Fruit fly (Drosophila melanogaster) whole organism: ENCODE results near the gene CG11842.

Experiments
- CG8478 ChIP-seq: fragments of >200 bp; optimal IDR thresholded peaks from 2 replicates; lab custom pipeline; 2018; ENCODE audit warnings: inconsistent platforms
- EcR ChIP-seq, 2 experiments: fragments of >200 bp; optimal IDR thresholded peaks; 2 replicates each; lab custom pipeline; 2017; ENCODE audit warnings: missing biosample characterization in 2 of 2, missing genetic modification characterization in 2 of 2, missing genetic modification reagents in 2 of 2
- psq ChIP-seq: fragments of >200 bp; optimal IDR thresholded peaks from 2 replicates; lab custom pipeline; 2017
- usp ChIP-seq: fragments of >200 bp; optimal IDR thresholded peaks from 2 replicates; lab custom pipeline; 2017; ENCODE audit warnings: missing biosample characterization, missing genetic modification characterization, mixed read lengths

DNA sequence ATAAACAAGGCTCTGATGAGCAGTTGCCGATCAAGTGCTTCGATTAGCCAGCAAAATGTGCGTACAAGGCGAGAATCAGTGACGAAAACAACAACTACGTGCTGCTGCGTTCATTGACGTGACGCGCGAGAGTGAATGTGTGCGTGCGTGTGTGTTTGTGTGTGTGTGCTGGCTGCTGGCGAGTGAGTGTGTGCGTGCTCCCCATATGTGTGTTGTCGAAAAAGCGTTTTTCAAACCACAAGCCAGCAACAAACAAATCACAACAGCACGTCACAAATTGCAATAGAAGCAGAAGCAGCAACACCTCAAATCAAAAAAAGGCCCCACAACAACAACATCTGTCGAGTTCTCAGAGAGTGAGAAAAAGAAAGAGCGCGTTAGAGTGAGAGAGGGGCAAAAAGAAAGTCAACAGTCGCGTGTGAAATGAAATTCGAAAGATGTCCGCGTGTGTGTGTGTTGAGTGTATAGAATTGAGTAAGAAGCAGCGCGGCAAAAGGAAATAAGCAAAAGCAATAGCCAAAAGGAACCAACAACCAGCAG, 11.5 kb downstream of the CG11842 start:
- TF ChIP-seq CG8478 (lab: Kevin White, UChicago) (no peak), EcR (GFP tag; optimal IDR thresholded peaks at IDR 0.05; lab: Kevin White, UChicago) (no peak), psq (lab: Kevin White, UChicago) (no peak), usp (no peak)
